Worm (Caenorhabditis elegans) whole organism, L4 larva: ENCODE measurements around the gene T04C9.3.

Experiments
- D1046.2 ChIP-seq: fragments of 200-800 bp; sonication (Bioruptor generic); IDR thresholded peaks from 2 replicates; pipeline ENCODE4 v1.3.6; 2022; ENCODE audit warnings: missing genetic modification characterization, missing compliant biosample characterization
- F10B5.3 ChIP-seq: sonication (generic microtip); optimal IDR thresholded peaks from 2 replicates; lab custom pipeline; 2016; ENCODE audit warnings: mild to moderate bottlenecking, missing genetic modification characterization, missing compliant biosample characterization
- F37D6.2 ChIP-seq: sonication (generic microtip); optimal IDR thresholded peaks from 2 replicates; lab custom pipeline; 2016; ENCODE audit warnings: mild to moderate bottlenecking, missing genetic modification characterization, missing compliant biosample characterization
- F49E8.2 ChIP-seq: sonication (generic microtip); optimal IDR thresholded peaks from 2 replicates; lab custom pipeline; 2016; ENCODE audit warnings: missing compliant biosample characterization, mild to moderate bottlenecking, missing genetic modification characterization, borderline replicate concordance
- T26A8.4 ChIP-seq: fragments of 200-800 bp; sonication (Bioruptor generic); IDR thresholded peaks from 2 replicates; pipeline ENCODE4 v1.3.6; 2022; ENCODE audit warnings: missing genetic modification characterization, missing compliant biosample characterization
- Y75B8A.6 ChIP-seq: fragments of 200-800 bp; sonication (Bioruptor generic); IDR thresholded peaks from 2 replicates; pipeline ENCODE4 v1.3.6; 2022; ENCODE audit warnings: missing genetic modification reagents, missing genetic modification characterization, missing compliant biosample characterization
- ZK337.2 ChIP-seq: fragments of 200-800 bp; sonication (Bioruptor generic); IDR thresholded peaks from 2 replicates; pipeline ENCODE4 v1.3.6; 2022; ENCODE audit warnings: missing genetic modification reagents, missing genetic modification characterization, missing compliant biosample characterization
- aha-1 ChIP-seq: fragments of 150-350 bp; peaks from one replicate; lab custom pipeline; 2014; ENCODE audit warnings: missing biosample characterization, missing genetic modification characterization
- ceh-28 ChIP-seq: fragments of 150-350 bp; optimal IDR thresholded peaks from 2 replicates; lab custom pipeline; 2014; ENCODE audit warnings: missing biosample characterization, missing genetic modification reagents, missing genetic modification characterization
- ceh-44 ChIP-seq: fragments of 200-800 bp; sonication (Bioruptor generic); IDR thresholded peaks from 2 replicates; pipeline ENCODE4 v1.3.6; 2022; ENCODE audit warnings: missing genetic modification reagents, missing genetic modification characterization, missing compliant biosample characterization
- ceh-82 ChIP-seq: sonication (generic microtip); optimal IDR thresholded peaks from 2 replicates; lab custom pipeline; 2017; ENCODE audit warnings: missing biosample characterization, missing genetic modification characterization
- ces-1 ChIP-seq: fragments of 150-350 bp; sonication (generic microtip); optimal IDR thresholded peaks from 4 replicates; lab custom pipeline; 2014; ENCODE audit warnings: missing biosample characterization, missing genetic modification reagents, missing genetic modification characterization
- ctbp-1 ChIP-seq: fragments of 200-800 bp; sonication (Bioruptor generic); IDR thresholded peaks from 2 replicates; pipeline ENCODE4 v1.3.6; 2022; ENCODE audit warnings: missing genetic modification reagents, missing genetic modification characterization, missing compliant biosample characterization
- dmd-6 ChIP-seq: fragments of 200-800 bp; sonication (Bioruptor generic); IDR thresholded peaks from 2 replicates; pipeline ENCODE4 v1.3.6; 2022; ENCODE audit warnings: missing genetic modification reagents, missing genetic modification characterization, missing compliant biosample characterization
- dmd-8 ChIP-seq: fragments of 200-800 bp; sonication (Bioruptor generic); IDR thresholded peaks from 2 replicates; pipeline ENCODE4 v1.3.6; 2022; ENCODE audit warnings: missing genetic modification characterization, missing compliant biosample characterization
- egl-27 ChIP-seq: sonication (generic microtip); optimal IDR thresholded peaks from 3 replicates; lab custom pipeline; 2017; ENCODE audit warnings: missing biosample characterization, missing genetic modification reagents, missing genetic modification characterization
- fkh-10 ChIP-seq: fragments of 150-350 bp; optimal IDR thresholded peaks from 2 replicates; lab custom pipeline; 2014; ENCODE audit warnings: missing biosample characterization, missing genetic modification reagents, missing genetic modification characterization
- fos-1 ChIP-seq: fragments of 150-350 bp; optimal IDR thresholded peaks from 2 replicates; lab custom pipeline; 2014; ENCODE audit warnings: missing biosample characterization, missing genetic modification characterization
- hlh-11 ChIP-seq: fragments of 200-800 bp; sonication (Bioruptor generic); optimal IDR thresholded peaks from 2 replicates; lab custom pipeline; 2018; ENCODE audit warnings: mild to moderate bottlenecking, missing genetic modification characterization, missing compliant biosample characterization
- hlh-30 ChIP-seq: sonication (generic microtip); optimal IDR thresholded peaks from 2 replicates; lab custom pipeline; 2017; ENCODE audit warnings: antibody characterized with exemption, mild to moderate bottlenecking, missing genetic modification characterization, missing compliant biosample characterization; ENCODE audit not compliant: insufficient read depth
- hmg-1.1 ChIP-seq: fragments of 200-800 bp; sonication (Bioruptor generic); IDR thresholded peaks from 2 replicates; pipeline ENCODE4 v1.3.6; 2022; ENCODE audit warnings: missing genetic modification reagents, missing genetic modification characterization, missing compliant biosample characterization
- lin-15B ChIP-seq: fragments of 150-350 bp; sonication (generic microtip); optimal IDR thresholded peaks from 3 replicates; lab custom pipeline; 2014; ENCODE audit warnings: missing biosample characterization, missing genetic modification characterization
- lir-3 ChIP-seq: sonication (generic microtip); optimal IDR thresholded peaks from 2 replicates; lab custom pipeline; 2016; ENCODE audit warnings: mild to moderate bottlenecking, missing genetic modification characterization, missing compliant biosample characterization
- lsy-2 ChIP-seq, 2 experiments: fragments of 150-350 bp in 1 of 2; sonication (generic microtip) in 1 of 2; optimal IDR thresholded peaks; 2 replicates each; lab custom pipeline; 2014 to 2017; ENCODE audit warnings: missing biosample characterization in 2 of 2, missing genetic modification characterization in 2 of 2
- mdl-1 ChIP-seq, 2 experiments: fragments of 150-350 bp in 1 of 2; sonication (generic microtip) in 1 of 2; optimal IDR thresholded peaks; 2 replicates each; lab custom pipeline; 2014 to 2017; ENCODE audit warnings: missing biosample characterization in 2 of 2, missing genetic modification characterization in 2 of 2
- mep-1 ChIP-seq: fragments of 150-350 bp; sonication (generic microtip); optimal IDR thresholded peaks from 3 replicates; lab custom pipeline; 2014; ENCODE audit warnings: missing biosample characterization, missing genetic modification characterization
- mes-2 ChIP-seq: sonication (generic microtip); optimal IDR thresholded peaks from 2 replicates; lab custom pipeline; 2016; ENCODE audit warnings: missing genotype, mild to moderate bottlenecking, missing genetic modification characterization, missing compliant biosample characterization; ENCODE audit not compliant: poor library complexity, severe bottlenecking
- mxl-2 ChIP-seq: fragments of 200-800 bp; sonication (Bioruptor generic); conservative IDR thresholded peaks from 2 replicates; pipeline ENCODE4 v1.3.6; 2022; ENCODE audit warnings: missing genetic modification reagents, missing genetic modification characterization, missing compliant biosample characterization
- nhr-102 ChIP-seq: sonication (generic microtip); optimal IDR thresholded peaks from 2 replicates; lab custom pipeline; 2016; ENCODE audit warnings: mild to moderate bottlenecking, missing genetic modification characterization, moderate library complexity, missing compliant biosample characterization
- nhr-11 ChIP-seq: fragments of 150-350 bp; optimal IDR thresholded peaks from 2 replicates; lab custom pipeline; 2014; ENCODE audit warnings: missing biosample characterization, missing genetic modification characterization
- php-3 ChIP-seq: fragments of 200-800 bp; sonication (Bioruptor generic); IDR thresholded peaks from 2 replicates; pipeline ENCODE4 v1.3.6; 2022; ENCODE audit warnings: missing genetic modification reagents, missing genetic modification characterization, missing compliant biosample characterization
- rbr-2 ChIP-seq: sonication (generic microtip); optimal IDR thresholded peaks from 2 replicates; lab custom pipeline; 2016; ENCODE audit warnings: missing genotype, missing genetic modification characterization, missing compliant biosample characterization
- set-16 ChIP-seq: fragments of 200-800 bp; sonication (Bioruptor generic); IDR thresholded peaks from 2 replicates; pipeline ENCODE4 v1.3.6; 2022; ENCODE audit warnings: missing genetic modification reagents, missing genetic modification characterization, missing compliant biosample characterization
- skn-1 ChIP-seq: fragments of 150-350 bp; optimal IDR thresholded peaks from 2 replicates; lab custom pipeline; 2014; ENCODE audit warnings: missing biosample characterization, missing genetic modification characterization
- unc-39 ChIP-seq: sonication (generic microtip); optimal IDR thresholded peaks from 2 replicates; lab custom pipeline; 2017; ENCODE audit warnings: missing biosample characterization, missing genetic modification characterization
- unc-62 ChIP-seq, 3 experiments: fragments of 150-350 bp in 1 of 3; sonication (generic microtip); optimal IDR thresholded peaks in 2 of 3; peaks in 1 of 3; 1 replicate in 1 of 3; 2 replicates in 2 of 3; lab custom pipeline; 2014 to 2017; ENCODE audit warnings: missing biosample characterization in 3 of 3, missing genetic modification characterization in 3 of 3, missing genetic modification reagents in 3 of 3, missing genotype in 1 of 3
- zfp-2 ChIP-seq: sonication (generic microtip); optimal IDR thresholded peaks from 2 replicates; lab custom pipeline; 2016; ENCODE audit warnings: mild to moderate bottlenecking, missing genetic modification characterization, missing compliant biosample characterization
- ztf-7 ChIP-seq: fragments of 150-350 bp; optimal IDR thresholded peaks from 2 replicates; lab custom pipeline; 2014; ENCODE audit warnings: missing biosample characterization, missing genetic modification characterization

T04C9.3 gene

DNA sequence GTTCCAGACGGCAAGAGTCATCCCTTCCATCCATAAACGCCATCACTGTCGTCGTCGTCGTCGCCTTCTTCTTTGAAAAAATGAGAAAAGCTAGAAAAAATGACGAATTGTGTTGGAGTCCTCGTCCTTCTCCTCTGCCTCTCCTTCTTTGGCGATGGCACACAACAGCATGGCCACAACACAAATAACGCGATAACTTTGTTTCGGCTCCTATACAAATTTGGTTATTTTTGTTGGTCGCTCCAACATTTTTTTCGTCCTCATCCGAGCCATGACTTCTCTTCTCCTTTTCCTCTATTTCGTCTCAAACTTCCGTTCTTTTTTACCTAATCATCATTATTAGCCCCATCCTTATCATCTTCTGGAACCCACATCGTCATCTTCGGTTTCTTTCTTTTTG, 6.6 kb downstream of the T04C9.3 start:
- TF ChIP-seq mes-2 (no peak), ceh-28 (tag; lab: Kevin White, UChicago) (no peak), lin-15B (no peak), ces-1 (GFP tag; lab: Kevin White, UChicago) (peak; percentile 88), fos-1 (no peak), nhr-11 (no peak), egl-27 (tag; lab: Kevin White, UChicago) (no peak), mxl-2 (no peak), lsy-2 (tag; optimal IDR thresholded peaks at IDR 0.05; lab: Kevin White, UChicago) (peak in 1 of 2 experiments; percentile 7), dmd-6 (GFP tag; lab: Robert Waterston, UW) (no peak), lir-3 (tag; lab: Kevin White, UChicago) (no peak), nhr-102 (tag; lab: Kevin White, UChicago) (no peak), mdl-1 (tag; optimal IDR thresholded peaks at IDR 0.05; lab: Kevin White, UChicago) (no peak), Y75B8A.6 (GFP tag; lab: Robert Waterston, UW) (no peak), ctbp-1 (0 out of 2 replicates have a peak, but pooled peaks have one; percentile 36), rbr-2 (tag; lab: Kevin White, UChicago) (peak; percentile 16), ceh-82 (tag; lab: Kevin White, UChicago) (no peak), zfp-2 (tag; lab: Kevin White, UChicago) (no peak), F49E8.2 (no peak), php-3 (no peak), hmg-1.1 (no peak)

DNA sequence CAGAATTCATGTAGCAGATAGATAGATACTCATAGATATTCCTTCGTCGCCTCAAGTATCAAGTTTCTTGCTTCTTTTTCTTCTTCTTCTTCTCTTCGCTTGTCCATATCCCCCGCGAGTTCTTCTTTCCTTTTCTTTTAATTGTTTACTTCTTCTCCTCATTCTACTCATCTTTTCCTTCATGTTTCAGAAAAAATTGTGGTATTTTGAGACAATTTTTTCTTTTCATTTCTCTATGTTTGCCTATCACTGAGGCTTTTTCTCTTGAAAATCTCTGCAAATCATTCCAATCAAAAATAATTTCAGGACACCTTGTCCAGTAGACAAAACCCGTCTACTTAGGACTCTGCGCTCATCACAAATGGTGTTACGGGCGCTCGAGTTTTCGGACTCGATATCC, 7.5 kb downstream of the T04C9.3 start, which contains the start of gene T04C9.1:
TSS of gene T04C9.1 (plus strand) at position 301 of the 400 bp plus-strand sequence.
- no peak for TF ChIP-seq fkh-10
- TF ChIP-seq ztf-7 (tag; lab: Kevin White, UChicago) = no peak

DNA sequence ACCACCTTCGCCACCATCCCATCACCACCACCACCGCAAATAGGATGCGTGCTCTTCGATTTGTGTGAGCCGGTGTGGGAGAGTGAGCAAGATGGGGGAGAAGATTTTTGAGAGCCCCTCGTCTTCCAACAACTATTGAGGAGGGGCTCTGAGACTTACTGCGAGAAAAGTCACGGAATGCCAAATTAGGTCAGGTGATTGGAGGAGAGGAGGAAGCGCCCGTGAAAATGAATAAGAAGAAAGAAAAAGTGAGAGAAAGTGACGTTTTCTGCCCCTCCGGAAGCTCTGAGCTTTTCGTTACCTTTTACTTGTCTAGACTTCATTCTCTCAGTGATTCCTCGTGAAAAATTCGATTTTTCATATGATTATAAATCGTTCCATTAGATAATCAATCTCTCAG, 13.2 kb downstream of the T04C9.3 start:
- peak; percentile 30 for TF ChIP-seq hlh-30 (tag; lab: Kevin White, UChicago)
- TF ChIP-seq fkh-10 = no peak
- no peak for TF ChIP-seq ZK337.2 (GFP tag; lab: Robert Waterston, UW)
- TF ChIP-seq mes-2 = no peak
- TF ChIP-seq set-16 = 0 out of 2 replicates have a peak, but pooled peaks have one; percentile 31
- 0 out of 2 replicates have a peak, but pooled peaks have one; percentile 8 for TF ChIP-seq ctbp-1
- no peak for TF ChIP-seq dmd-8

DNA sequence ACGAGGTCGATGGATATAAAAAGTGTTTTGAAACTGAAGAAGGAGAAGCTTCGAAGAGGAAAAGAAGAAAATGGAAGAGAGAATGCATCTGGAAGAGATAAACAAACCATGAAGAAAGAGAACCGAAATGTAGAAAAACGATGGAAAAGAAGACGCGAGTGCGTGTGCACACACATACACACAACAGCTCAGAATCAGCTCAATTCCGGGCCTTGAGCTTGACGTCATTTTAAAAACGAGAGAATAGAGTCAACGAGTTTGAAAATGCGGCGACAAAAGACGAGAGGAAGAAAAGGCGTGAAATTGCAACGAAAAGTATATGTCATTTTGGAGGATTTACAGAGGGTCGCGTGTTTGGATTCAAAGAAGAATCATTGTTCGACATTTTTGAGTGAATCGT, 14.2 kb downstream of the T04C9.3 start:
- TF ChIP-seq hmg-1.1 = peak; percentile 31; the same call in 1 of the 2 replicates
- no peak for TF ChIP-seq lir-3 (tag; lab: Kevin White, UChicago)
- no peak for TF ChIP-seq D1046.2 (GFP tag; lab: Robert Waterston, UW)
- no peak for TF ChIP-seq ZK337.2 (GFP tag; lab: Robert Waterston, UW)
- no peak for TF ChIP-seq ces-1 (GFP tag; lab: Kevin White, UChicago)
- TF ChIP-seq mdl-1 (tag; optimal IDR thresholded peaks at IDR 0.05; lab: Kevin White, UChicago) = peak in 1 of 2 experiments; percentile 34
- peak; percentile 54 for TF ChIP-seq mep-1 (tag; lab: Kevin White, UChicago)
- TF ChIP-seq hlh-11 (tag; lab: Kevin White, UChicago) = peak; percentile 7
- peak; percentile 99 for TF ChIP-seq aha-1 (tag; lab: Kevin White, UChicago)
- TF ChIP-seq skn-1 (tag; lab: Kevin White, UChicago) = no peak
- no peak for TF ChIP-seq zfp-2 (tag; lab: Kevin White, UChicago)
- peak; percentile 46 for TF ChIP-seq hlh-30 (tag; lab: Kevin White, UChicago)
- TF ChIP-seq T26A8.4 = no peak
- peak; percentile 70; the same call in 1 of the 2 replicates for TF ChIP-seq ctbp-1
- no peak for TF ChIP-seq F10B5.3 (tag; lab: Kevin White, UChicago)
- TF ChIP-seq rbr-2 (tag; lab: Kevin White, UChicago) = peak; percentile 11
- TF ChIP-seq php-3 = no peak
- TF ChIP-seq ceh-44 = no peak
- peak in 1 of 2 experiments; percentile 46 for TF ChIP-seq lsy-2 (tag; optimal IDR thresholded peaks at IDR 0.05; lab: Kevin White, UChicago)
- TF ChIP-seq unc-62 (GFP tag; optimal IDR thresholded peaks at IDR 0.05 in 1 of 2; lab: Kevin White, UChicago) = peak in 1 of 2 experiments; percentile 38
- TF ChIP-seq unc-62 (tag; optimal IDR thresholded peaks at IDR 0.05; lab: Kevin White, UChicago) = no peak
- peak; percentile 2 for TF ChIP-seq F37D6.2
- TF ChIP-seq unc-39 (tag; lab: Kevin White, UChicago) = peak; percentile 33
